Worm (Caenorhabditis elegans) whole organism, early embryonic: ENCODE measurements around the gene Y39G8B.1.

Source experiments
- ama-1 ChIP-seq: fragments of 150-350 bp; optimal IDR thresholded peaks from 2 replicates; lab custom pipeline; 2014
- ceh-36 ChIP-seq: sonication (generic microtip); optimal IDR thresholded peaks from 2 replicates; lab custom pipeline; 2016; ENCODE audit warnings: missing genetic modification characterization, inconsistent platforms, missing compliant biosample characterization
- ets-7 ChIP-seq: sonication (generic microtip); optimal IDR thresholded peaks from 2 replicates; lab custom pipeline; 2016; ENCODE audit warnings: missing genotype, missing genetic modification characterization, missing compliant biosample characterization
- flt-1 ChIP-seq: fragments of 200-800 bp; sonication (Bioruptor generic); IDR thresholded peaks from 2 replicates; pipeline ENCODE4 v1.3.6; 2022; ENCODE audit warnings: missing genetic modification characterization, missing compliant biosample characterization
- hmbx-1 ChIP-seq: sonication (generic microtip); optimal IDR thresholded peaks from 2 replicates; lab custom pipeline; 2016; ENCODE audit warnings: mild to moderate bottlenecking, missing genetic modification characterization, missing compliant biosample characterization
- hmg-4 ChIP-seq: fragments of 200-800 bp; sonication (Bioruptor generic); optimal IDR thresholded peaks from 2 replicates; lab custom pipeline; 2018; ENCODE audit warnings: mild to moderate bottlenecking, missing genetic modification characterization, missing compliant biosample characterization
- hnd-1 ChIP-seq: sonication (generic microtip); optimal IDR thresholded peaks from 2 replicates; lab custom pipeline; 2016; ENCODE audit warnings: missing genetic modification characterization, missing compliant biosample characterization
- pes-1 ChIP-seq: fragments of 200-800 bp; sonication (Bioruptor generic); IDR thresholded peaks from 2 replicates; pipeline ENCODE4 v1.3.6; 2022; ENCODE audit warnings: missing genetic modification reagents, missing genetic modification characterization, missing compliant biosample characterization
- tbx-37 ChIP-seq: fragments of 200-800 bp; sonication (Bioruptor generic); conservative IDR thresholded peaks from 2 replicates; pipeline ENCODE4 v1.3.6; 2022; ENCODE audit warnings: missing genetic modification reagents, missing genetic modification characterization, missing compliant biosample characterization

DNA sequence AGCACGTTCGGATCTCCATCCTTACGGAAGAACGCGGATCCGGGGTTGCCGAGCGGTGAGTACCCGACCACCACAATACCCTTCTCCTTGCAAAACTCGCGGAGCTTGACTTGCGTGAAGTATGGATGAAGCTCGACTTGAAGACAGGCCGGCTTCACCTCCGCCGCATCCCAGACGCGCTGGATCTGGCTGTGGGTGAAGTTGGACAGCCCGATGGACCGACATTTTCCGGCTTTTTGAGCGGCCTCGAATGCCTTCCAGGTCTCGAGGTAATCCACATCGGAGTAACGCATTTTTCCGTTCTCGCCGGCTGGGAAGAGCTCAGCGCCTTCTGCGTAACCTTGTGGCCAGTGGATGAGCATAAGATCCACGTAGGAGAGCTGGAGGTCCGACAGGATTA lies 1.4 kb downstream of the Y39G8B.1 start:
- TF ChIP-seq hmbx-1 (tag; lab: Kevin White, UChicago) = no peak
- TF ChIP-seq hmg-4 = no peak
- no peak for TF ChIP-seq tbx-37 (GFP tag; lab: Robert Waterston, UW)
- TF ChIP-seq ama-1 = no peak
- TF ChIP-seq pes-1 (GFP tag; lab: Robert Waterston, UW) = no peak
- no peak for TF ChIP-seq ceh-36
- TF ChIP-seq ets-7 (tag; lab: Kevin White, UChicago) = no peak
- TF ChIP-seq flt-1 (GFP tag; lab: Robert Waterston, UW) = no peak
- no peak for TF ChIP-seq hnd-1
